Fruit fly (Drosophila melanogaster): ENCODE measurements around the gene CG10725.
A peak's percentile ranks its signal among the peaks of the same experiment; 100 is the strongest.

CG10725 gene

dm6 chr3L:13477453-13478184 lies 39.9 kb downstream of the CG10725 start, which contains the start of gene stv:
Gene stv, plus strand, starts transcription at chr3L:13477541.
- no peak for TF ChIP-seq CG8159 (tag; optimal IDR thresholded peaks at IDR 0.05)
- no peak for TF ChIP-seq Pif1A (GFP tag; optimal IDR thresholded peaks at IDR 0.05)
- no peak for TF ChIP-seq CG17806 (tag; optimal IDR thresholded peaks at IDR 0.05)
- no peak for TF ChIP-seq Pif1B (GFP tag; optimal IDR thresholded peaks at IDR 0.05)
- TF ChIP-seq fd96Ca (GFP tag; IDR thresholded peaks at IDR 0.05): peak; percentile 11; the same call in 1 of the 3 replicates
- no peak for TF ChIP-seq CG4496 (GFP tag; IDR thresholded peaks at IDR 0.05)
- no peak for TF ChIP-seq Snoo (tag; optimal IDR thresholded peaks at IDR 0.05)
- no peak for TF ChIP-seq CG10348 (GFP tag; IDR thresholded peaks at IDR 0.05)
- TF ChIP-seq Ets98B (GFP tag; IDR thresholded peaks at IDR 0.05): peak; percentile 9; the same call in 1 of the 2 replicates
- no peak for TF ChIP-seq gl (tag; optimal IDR thresholded peaks at IDR 0.05)
- TF ChIP-seq CG9948 (tag; optimal IDR thresholded peaks at IDR 0.05): no peak
- TF ChIP-seq D1 (tag; optimal IDR thresholded peaks at IDR 0.05): no peak
- TF ChIP-seq EcR (GFP tag; optimal IDR thresholded peaks at IDR 0.05): no peak
- TF ChIP-seq rn (GFP tag; IDR thresholded peaks at IDR 0.05): no peak
- no peak for TF ChIP-seq CG15710 (tag; optimal IDR thresholded peaks at IDR 0.05)

- TF ChIP-seq CG8301 (tag; optimal IDR thresholded peaks at IDR 0.05) (peak; percentile 13), CG17806 (tag; optimal IDR thresholded peaks at IDR 0.05) (peak; percentile 1), CG12605 (GFP tag; IDR thresholded peaks at IDR 0.05) (no peak), CG14655 (GFP tag; optimal IDR thresholded peaks at IDR 0.05) (peak; percentile 7), CG15710 (tag; optimal IDR thresholded peaks at IDR 0.05) (peak; percentile 26), CG13204 (GFP tag; optimal IDR thresholded peaks at IDR 0.05) (peak; percentile 76), Pif1A (GFP tag; optimal IDR thresholded peaks at IDR 0.05) (peak; percentile 5), Snoo (tag; optimal IDR thresholded peaks at IDR 0.05) (peak; percentile 25), EcR (GFP tag; optimal IDR thresholded peaks at IDR 0.05) (peak; percentile 88), rn (GFP tag; IDR thresholded peaks at IDR 0.05) (no peak), CG8159 (tag; optimal IDR thresholded peaks at IDR 0.05) (peak; percentile 42)
Observed at dm6 chr3L:13478339-13479203, 40.8 kb downstream of the CG10725 start.

dm6 chr3L:13479204-13479600 lies 41.4 kb downstream of the CG10725 start:
- TF ChIP-seq CG4496 (GFP tag; IDR thresholded peaks at IDR 0.05) (no peak), CG8301 (tag; optimal IDR thresholded peaks at IDR 0.05) (no peak), CG17806 (tag; optimal IDR thresholded peaks at IDR 0.05) (no peak), Pif1A (GFP tag; optimal IDR thresholded peaks at IDR 0.05) (no peak), CG8159 (tag; optimal IDR thresholded peaks at IDR 0.05) (no peak), CG15710 (tag; optimal IDR thresholded peaks at IDR 0.05) (no peak), CG12605 (GFP tag; IDR thresholded peaks at IDR 0.05) (no peak), D1 (tag; optimal IDR thresholded peaks at IDR 0.05) (no peak), CG14655 (GFP tag; optimal IDR thresholded peaks at IDR 0.05) (no peak), gl (tag; optimal IDR thresholded peaks at IDR 0.05) (no peak), CG13204 (GFP tag; optimal IDR thresholded peaks at IDR 0.05) (no peak), EcR (GFP tag; optimal IDR thresholded peaks at IDR 0.05) (no peak), fd96Ca (GFP tag; IDR thresholded peaks at IDR 0.05) (no peak), Pif1B (GFP tag; optimal IDR thresholded peaks at IDR 0.05) (no peak), Ets98B (GFP tag; IDR thresholded peaks at IDR 0.05) (no peak), CG32121 (GFP tag; IDR thresholded peaks at IDR 0.05) (no peak), CG9948 (tag; optimal IDR thresholded peaks at IDR 0.05) (no peak), CG10348 (GFP tag; IDR thresholded peaks at IDR 0.05) (no peak)

dm6 chr3L:13479609-13480240 lies 42.0 kb downstream of the CG10725 start:
- no peak for TF ChIP-seq CG10348 (GFP tag; IDR thresholded peaks at IDR 0.05)
- peak; percentile 46; the same call in 1 of the 2 replicates for TF ChIP-seq CG32121 (GFP tag; IDR thresholded peaks at IDR 0.05)
- peak; percentile 46; the same call in 1 of the 3 replicates for TF ChIP-seq CG4496 (GFP tag; IDR thresholded peaks at IDR 0.05)
- TF ChIP-seq Pif1A (GFP tag; optimal IDR thresholded peaks at IDR 0.05): peak; percentile 65
- TF ChIP-seq CG8159 (tag; optimal IDR thresholded peaks at IDR 0.05): peak; percentile 44
- peak; percentile 45 for TF ChIP-seq CG9948 (tag; optimal IDR thresholded peaks at IDR 0.05)
- no peak for TF ChIP-seq CG12605 (GFP tag; IDR thresholded peaks at IDR 0.05)
- peak; percentile 73 for TF ChIP-seq CG14655 (GFP tag; optimal IDR thresholded peaks at IDR 0.05)
- peak; percentile 62 for TF ChIP-seq CG8301 (tag; optimal IDR thresholded peaks at IDR 0.05)
- TF ChIP-seq gl (tag; optimal IDR thresholded peaks at IDR 0.05): peak; percentile 6
- peak; percentile 39 for TF ChIP-seq Pif1B (GFP tag; optimal IDR thresholded peaks at IDR 0.05)
- TF ChIP-seq EcR (GFP tag; optimal IDR thresholded peaks at IDR 0.05): no peak
- TF ChIP-seq CG34367 (tag; optimal IDR thresholded peaks at IDR 0.05): no peak
- TF ChIP-seq fd96Ca (GFP tag; IDR thresholded peaks at IDR 0.05): peak; percentile 23; the same call in 1 of the 3 replicates
- no peak for TF ChIP-seq Ets98B (GFP tag; IDR thresholded peaks at IDR 0.05)
- TF ChIP-seq CG13204 (GFP tag; optimal IDR thresholded peaks at IDR 0.05): no peak
- peak; percentile 32 for TF ChIP-seq Snoo (tag; optimal IDR thresholded peaks at IDR 0.05)
- TF ChIP-seq CG15710 (tag; optimal IDR thresholded peaks at IDR 0.05): peak; percentile 37
- peak; percentile 35 for TF ChIP-seq CG17806 (tag; optimal IDR thresholded peaks at IDR 0.05)
- no peak for TF ChIP-seq rn (GFP tag; IDR thresholded peaks at IDR 0.05)
- TF ChIP-seq D1 (tag; optimal IDR thresholded peaks at IDR 0.05): no peak
